Worm (Caenorhabditis elegans) whole organism, L2 larva: Measurements from ENCODE around the gene F59A1.13.

Source experiments
- Y55F3AM.14 ChIP-seq: fragments of 200-800 bp; sonication (Bioruptor generic); optimal IDR thresholded peaks from 2 replicates; lab custom pipeline; 2018; ENCODE audit warnings: mild to moderate bottlenecking, missing genetic modification characterization, missing compliant biosample characterization
- ceh-82 ChIP-seq: fragments of 150-350 bp; optimal IDR thresholded peaks from 2 replicates; lab custom pipeline; 2014; ENCODE audit warnings: missing biosample characterization, missing genetic modification characterization
- gmeb-1 ChIP-seq: fragments of 150-350 bp; optimal IDR thresholded peaks from 2 replicates; lab custom pipeline; 2014; ENCODE audit warnings: missing biosample characterization, missing genetic modification characterization
- nhr-11 ChIP-seq: fragments of 150-350 bp; optimal IDR thresholded peaks from 2 replicates; lab custom pipeline; 2014; ENCODE audit warnings: missing biosample characterization, missing genetic modification characterization
- nhr-6 ChIP-seq: fragments of 150-350 bp; optimal IDR thresholded peaks from 2 replicates; lab custom pipeline; 2014; ENCODE audit warnings: missing biosample characterization, missing genetic modification characterization
- nhr-77 ChIP-seq: fragments of 150-350 bp; optimal IDR thresholded peaks from 2 replicates; lab custom pipeline; 2014; ENCODE audit warnings: missing biosample characterization, missing genetic modification characterization
- snpc-4 ChIP-seq: fragments of 150-350 bp; optimal IDR thresholded peaks from 2 replicates; lab custom pipeline; 2014; ENCODE audit warnings: missing biosample characterization, missing genetic modification characterization
- unc-39 ChIP-seq: fragments of 150-350 bp; optimal IDR thresholded peaks from 2 replicates; lab custom pipeline; 2014; ENCODE audit warnings: missing biosample characterization, missing genetic modification characterization
- ztf-11 ChIP-seq: sonication (generic microtip); optimal IDR thresholded peaks from 2 replicates; lab custom pipeline; 2017; ENCODE audit warnings: missing biosample characterization, missing genetic modification characterization

ce11 chrV:17723142-17723781, 32.4 kb upstream of the F59A1.13 start:
- TF ChIP-seq nhr-6 (tag; lab: Kevin White, UChicago) (no peak), gmeb-1 (no peak), ztf-11 (tag; lab: Kevin White, UChicago) (no peak), ceh-82 (tag; lab: Kevin White, UChicago) (no peak), nhr-11 (tag; lab: Kevin White, UChicago) (no peak), nhr-77 (tag; lab: Kevin White, UChicago) (no peak), unc-39 (no peak), Y55F3AM.14 (GFP tag; lab: Kevin White, UChicago) (no peak), snpc-4 (tag; lab: Kevin White, UChicago) (no peak)
